Fruit fly (Drosophila melanogaster) whole organism, prepupa: ENCODE data around the gene CG17129.

ENCODE experiments used
- Blimp-1 ChIP-seq: fragments of 200-800 bp; sonication (Bioruptor generic); optimal IDR thresholded peaks from 3 replicates; lab custom pipeline; 2017; ENCODE audit warnings: missing biosample characterization, missing genetic modification characterization, mild to moderate bottlenecking, moderate library complexity, missing genetic modification reagents
- CG10631 ChIP-seq: fragments of 200-800 bp; sonication (Bioruptor generic); optimal IDR thresholded peaks from 2 replicates; lab custom pipeline; 2016; ENCODE audit warnings: missing biosample characterization, missing genetic modification characterization
- CG10669 ChIP-seq: fragments of 200-800 bp; sonication (Bioruptor generic); optimal IDR thresholded peaks from 3 replicates; lab custom pipeline; 2018; ENCODE audit warnings: missing biosample characterization, mild to moderate bottlenecking, missing genetic modification characterization, moderate library complexity
- CG11294 ChIP-seq: fragments of 200-800 bp; sonication (Bioruptor generic); IDR thresholded peaks from 2 replicates; pipeline ENCODE4 v1.3.6; 2022; ENCODE audit warnings: missing biosample characterization, missing genetic modification characterization
- CG11902 ChIP-seq: fragments of 200-800 bp; sonication (Bioruptor generic); optimal IDR thresholded peaks from 3 replicates; lab custom pipeline; 2016; ENCODE audit warnings: missing biosample characterization, missing genetic modification characterization
- CG15336 ChIP-seq: fragments of 200-800 bp; sonication (Bioruptor generic); IDR thresholded peaks from 2 replicates; pipeline ENCODE4 v1.3.6; 2022; ENCODE audit warnings: missing biosample characterization, missing genetic modification characterization
- CG1621 ChIP-seq: fragments of 200-800 bp; sonication (Bioruptor generic); optimal IDR thresholded peaks from 3 replicates; lab custom pipeline; 2018; ENCODE audit warnings: missing biosample characterization, mild to moderate bottlenecking, missing genetic modification characterization
- CG16779 ChIP-seq: fragments of 200-800 bp; sonication (Bioruptor generic); optimal IDR thresholded peaks from 3 replicates; lab custom pipeline; 2017; ENCODE audit warnings: missing biosample characterization, mild to moderate bottlenecking, missing genetic modification characterization
- CG3032 ChIP-seq: fragments of 200-800 bp; optimal IDR thresholded peaks from 2 replicates; lab custom pipeline; 2019; ENCODE audit warnings: missing biosample characterization, mild to moderate bottlenecking, missing genetic modification characterization, moderate library complexity
- CG31627 ChIP-seq: fragments of 200-800 bp; sonication (Bioruptor generic); optimal IDR thresholded peaks from 3 replicates; lab custom pipeline; 2016; ENCODE audit warnings: missing biosample characterization, missing genetic modification characterization
- CG34406 ChIP-seq: fragments of 200-800 bp; sonication (Bioruptor generic); optimal IDR thresholded peaks from 3 replicates; lab custom pipeline; 2016; ENCODE audit warnings: missing biosample characterization, missing genetic modification characterization
- CG3919 ChIP-seq: fragments of 200-800 bp; sonication (Bioruptor generic); optimal IDR thresholded peaks from 3 replicates; lab custom pipeline; 2016; ENCODE audit warnings: missing biosample characterization, missing genetic modification characterization
- CG4318 ChIP-seq: fragments of 200-800 bp; sonication (Bioruptor generic); optimal IDR thresholded peaks from 3 replicates; lab custom pipeline; 2017; ENCODE audit warnings: missing biosample characterization, mild to moderate bottlenecking, missing genetic modification characterization
- CG6163 ChIP-seq: fragments of 200-800 bp; sonication (Bioruptor generic); IDR thresholded peaks from 3 replicates; pipeline ENCODE4 v1.3.6; 2022; ENCODE audit warnings: missing biosample characterization, missing genetic modification characterization
- CG6276 ChIP-seq: fragments of 200-800 bp; sonication (Bioruptor generic); optimal IDR thresholded peaks from 2 replicates; lab custom pipeline; 2017; ENCODE audit warnings: missing biosample characterization, mild to moderate bottlenecking, missing genetic modification characterization
- CG6792 ChIP-seq: fragments of 200-800 bp; sonication (Bioruptor generic); optimal IDR thresholded peaks from 3 replicates; lab custom pipeline; 2016; ENCODE audit warnings: missing biosample characterization, missing genetic modification characterization
- CG8319 ChIP-seq: fragments of 200-800 bp; sonication (Bioruptor generic); optimal IDR thresholded peaks from 3 replicates; lab custom pipeline; 2016; ENCODE audit warnings: missing biosample characterization, missing genetic modification characterization
- CG8632 ChIP-seq: fragments of 200-800 bp; sonication (Bioruptor generic); optimal IDR thresholded peaks from 3 replicates; lab custom pipeline; 2016; ENCODE audit warnings: missing biosample characterization, missing genetic modification characterization
- CG9139 ChIP-seq: fragments of 200-800 bp; sonication (Bioruptor generic); optimal IDR thresholded peaks from 3 replicates; lab custom pipeline; 2017; ENCODE audit warnings: missing biosample characterization, mild to moderate bottlenecking, missing genetic modification characterization
- Eip75B ChIP-seq: fragments of 200-800 bp; sonication (Bioruptor generic); optimal IDR thresholded peaks from 3 replicates; lab custom pipeline; 2016; ENCODE audit warnings: missing biosample characterization, missing genetic modification characterization
- Eip78C ChIP-seq: fragments of 200-800 bp; sonication (Bioruptor generic); peaks from one replicate; lab custom pipeline; 2016; ENCODE audit warnings: missing biosample characterization, missing genetic modification characterization
- Eip93F ChIP-seq: fragments of 200-800 bp; sonication (Bioruptor generic); optimal IDR thresholded peaks from 2 replicates; lab custom pipeline; 2016; ENCODE audit warnings: missing biosample characterization, mild to moderate bottlenecking, missing genetic modification characterization
- Ets21C ChIP-seq: fragments of 200-800 bp; sonication (Bioruptor generic); optimal IDR thresholded peaks from 3 replicates; lab custom pipeline; 2016; ENCODE audit warnings: missing biosample characterization, missing genetic modification characterization
- Ets96B ChIP-seq: fragments of 200-800 bp; optimal IDR thresholded peaks from 2 replicates; lab custom pipeline; 2019; ENCODE audit warnings: missing biosample characterization, mild to moderate bottlenecking, missing genetic modification characterization, moderate library complexity
- Gug ChIP-seq: fragments of 200-800 bp; sonication (Bioruptor generic); IDR thresholded peaks from 2 replicates; pipeline ENCODE4 v1.3.6; 2022; ENCODE audit warnings: missing biosample characterization, missing genetic modification characterization
- Hr38 ChIP-seq: sonication (Bioruptor generic); optimal IDR thresholded peaks from 2 replicates; lab custom pipeline; 2016; ENCODE audit warnings: missing biosample characterization, missing genetic modification characterization
- Hr39 ChIP-seq: fragments of 200-800 bp; sonication (Bioruptor generic); optimal IDR thresholded peaks from 2 replicates; lab custom pipeline; 2016; ENCODE audit warnings: missing biosample characterization, missing genetic modification characterization
- Hr4 ChIP-seq: fragments of 200-800 bp; sonication (Bioruptor generic); optimal IDR thresholded peaks from 3 replicates; lab custom pipeline; 2016; ENCODE audit warnings: missing biosample characterization, missing genetic modification characterization
- Lpt ChIP-seq: fragments of 200-800 bp; sonication (Bioruptor generic); optimal IDR thresholded peaks from 3 replicates; lab custom pipeline; 2016; ENCODE audit warnings: missing biosample characterization, missing genetic modification characterization
- Met ChIP-seq: fragments of 200-800 bp; sonication (Bioruptor generic); optimal IDR thresholded peaks from 3 replicates; lab custom pipeline; 2016; ENCODE audit warnings: missing biosample characterization, missing genetic modification characterization
- OdsH ChIP-seq: fragments of 200-800 bp; sonication (Bioruptor generic); optimal IDR thresholded peaks from 3 replicates; lab custom pipeline; 2016; ENCODE audit warnings: missing biosample characterization, missing genetic modification characterization
- Smox ChIP-seq: fragments of 200-800 bp; sonication (Bioruptor generic); optimal IDR thresholded peaks from 3 replicates; lab custom pipeline; 2016; ENCODE audit warnings: missing biosample characterization, missing genetic modification characterization
- Sox102F ChIP-seq: fragments of 200-800 bp; sonication (Bioruptor generic); optimal IDR thresholded peaks from 2 replicates; lab custom pipeline; 2016; ENCODE audit warnings: missing biosample characterization, mild to moderate bottlenecking, missing genetic modification characterization
- Sox14 ChIP-seq: fragments of 200-800 bp; sonication (Bioruptor generic); optimal IDR thresholded peaks from 3 replicates; lab custom pipeline; 2016; ENCODE audit warnings: missing biosample characterization, missing genetic modification characterization
- achi ChIP-seq: fragments of 200-800 bp; sonication (Bioruptor generic); optimal IDR thresholded peaks from 3 replicates; lab custom pipeline; 2016; ENCODE audit warnings: missing biosample characterization, missing genetic modification characterization
- acj6 ChIP-seq: fragments of 200-800 bp; sonication (Bioruptor generic); optimal IDR thresholded peaks from 3 replicates; lab custom pipeline; 2016; ENCODE audit warnings: missing biosample characterization, missing genetic modification characterization
- dsx ChIP-seq: fragments of 200-800 bp; optimal IDR thresholded peaks from 3 replicates; lab custom pipeline; 2019; ENCODE audit warnings: missing biosample characterization, mild to moderate bottlenecking, missing genetic modification characterization, moderate library complexity; ENCODE audit not compliant: poor library complexity, severe bottlenecking
- fd59A ChIP-seq: fragments of 200-800 bp; sonication (Bioruptor generic); optimal IDR thresholded peaks from 2 replicates; lab custom pipeline; 2017; ENCODE audit warnings: missing biosample characterization, mild to moderate bottlenecking, missing genetic modification characterization, missing genetic modification reagents
- fd85E ChIP-seq: fragments of 200-800 bp; sonication (Bioruptor generic); optimal IDR thresholded peaks from 3 replicates; lab custom pipeline; 2016; ENCODE audit warnings: missing biosample characterization, missing genetic modification characterization
- fkh ChIP-seq: fragments of 200-800 bp; sonication (Bioruptor generic); optimal IDR thresholded peaks from 3 replicates; lab custom pipeline; 2017; ENCODE audit warnings: missing biosample characterization, mild to moderate bottlenecking, missing genetic modification characterization, moderate library complexity
- lz ChIP-seq: fragments of 200-800 bp; sonication (Bioruptor generic); optimal IDR thresholded peaks from 3 replicates; lab custom pipeline; 2016; ENCODE audit warnings: missing biosample characterization, missing genetic modification characterization
- spab ChIP-seq: fragments of 200-800 bp; sonication (Bioruptor generic); optimal IDR thresholded peaks from 2 replicates; lab custom pipeline; 2017; ENCODE audit warnings: missing biosample characterization, mild to moderate bottlenecking, missing genetic modification characterization, missing genetic modification reagents
- ss ChIP-seq, 2 experiments: fragments of 200-800 bp; sonication (Bioruptor generic); optimal IDR thresholded peaks; 2 replicates in 1 of 2; 3 replicates in 1 of 2; lab custom pipeline; 2017 to 2018; ENCODE audit warnings: mild to moderate bottlenecking in 2 of 2, missing biosample characterization in 2 of 2, missing genetic modification characterization in 2 of 2, moderate library complexity in 1 of 2
- svp ChIP-seq: fragments of 200-800 bp; sonication (Bioruptor generic); peaks from one replicate; lab custom pipeline; 2016; ENCODE audit warnings: missing biosample characterization, missing genetic modification characterization
- topi ChIP-seq: fragments of 200-800 bp; sonication (Bioruptor generic); optimal IDR thresholded peaks from 3 replicates; lab custom pipeline; 2016; ENCODE audit warnings: missing biosample characterization, missing genetic modification characterization
- vri ChIP-seq: fragments of 200-800 bp; sonication (Bioruptor generic); optimal IDR thresholded peaks from 3 replicates; lab custom pipeline; 2016; ENCODE audit warnings: missing biosample characterization, mild to moderate bottlenecking, missing genetic modification characterization

Gene CG17129

DNA sequence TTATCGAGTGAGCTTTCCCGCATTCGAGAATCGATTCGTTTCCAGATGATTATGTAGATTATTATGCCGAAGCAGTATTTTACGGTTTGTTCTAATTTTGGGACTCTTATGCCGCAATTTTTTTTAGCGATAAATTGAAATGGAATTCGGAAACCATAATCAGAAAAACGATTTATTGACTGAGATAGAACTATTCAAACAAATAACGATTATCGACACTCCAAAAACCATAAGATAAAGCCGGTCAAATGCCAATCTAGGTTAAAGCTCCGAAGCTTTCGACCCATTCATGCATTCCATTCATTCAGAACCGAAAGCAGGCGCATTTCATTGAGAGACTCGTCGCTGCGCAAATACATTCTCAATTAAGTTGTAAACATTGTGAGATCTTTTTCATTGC is 32.6 kb downstream of the CG17129 start:
- TF ChIP-seq Hr39 (no peak), Sox14 (GFP tag; lab: Kevin White, UChicago) (no peak), Sox102F (GFP tag; lab: Kevin White, UChicago) (no peak), Blimp-1 (GFP tag; lab: Kevin White, UChicago) (no peak), achi (no peak), CG16779 (no peak), CG9139 (no peak), CG3032 (no peak), Gug (no peak)

DNA sequence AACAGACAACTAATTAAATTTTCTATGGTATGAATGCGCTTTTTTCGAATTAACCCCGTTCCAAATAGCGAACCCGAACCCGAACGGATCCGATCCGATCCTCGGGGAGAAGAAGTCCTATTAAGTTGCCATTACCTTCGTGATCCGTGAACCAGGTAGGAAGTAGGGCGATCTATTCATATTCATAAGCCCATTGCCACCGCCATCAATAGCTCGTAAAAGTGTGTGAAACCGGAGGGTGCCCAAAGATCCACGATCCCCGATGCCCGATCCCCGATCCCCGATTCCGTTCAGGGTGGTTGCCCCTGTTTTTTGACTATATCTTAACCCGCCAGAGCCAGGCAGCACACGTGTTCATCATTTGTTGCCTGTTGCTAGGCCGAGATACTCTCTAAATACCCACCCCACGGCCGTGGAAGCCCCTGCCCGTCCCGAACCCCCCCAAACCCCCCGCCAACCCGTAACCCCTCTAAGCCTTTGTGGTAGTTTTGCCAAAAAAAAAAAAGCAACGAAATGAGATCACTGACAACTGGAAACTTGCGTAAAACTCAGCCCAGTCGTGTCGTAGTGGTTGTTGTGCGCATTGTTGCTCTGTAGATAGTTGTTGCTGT is 34.6 kb downstream of the CG17129 start:
- no peak for TF ChIP-seq CG6163 (GFP tag; lab: Robert Waterston, UW)
- no peak for TF ChIP-seq Ets21C
- TF ChIP-seq ss (GFP tag; optimal IDR thresholded peaks at IDR 0.05; lab: Kevin White, UChicago): no peak
- no peak for TF ChIP-seq topi (GFP tag; lab: Kevin White, UChicago)
- TF ChIP-seq fd59A (GFP tag; lab: Kevin White, UChicago): no peak
- no peak for TF ChIP-seq Hr38 (GFP tag; lab: Kevin White, UChicago)
- TF ChIP-seq, all 60 proteins: peak for 0

DNA sequence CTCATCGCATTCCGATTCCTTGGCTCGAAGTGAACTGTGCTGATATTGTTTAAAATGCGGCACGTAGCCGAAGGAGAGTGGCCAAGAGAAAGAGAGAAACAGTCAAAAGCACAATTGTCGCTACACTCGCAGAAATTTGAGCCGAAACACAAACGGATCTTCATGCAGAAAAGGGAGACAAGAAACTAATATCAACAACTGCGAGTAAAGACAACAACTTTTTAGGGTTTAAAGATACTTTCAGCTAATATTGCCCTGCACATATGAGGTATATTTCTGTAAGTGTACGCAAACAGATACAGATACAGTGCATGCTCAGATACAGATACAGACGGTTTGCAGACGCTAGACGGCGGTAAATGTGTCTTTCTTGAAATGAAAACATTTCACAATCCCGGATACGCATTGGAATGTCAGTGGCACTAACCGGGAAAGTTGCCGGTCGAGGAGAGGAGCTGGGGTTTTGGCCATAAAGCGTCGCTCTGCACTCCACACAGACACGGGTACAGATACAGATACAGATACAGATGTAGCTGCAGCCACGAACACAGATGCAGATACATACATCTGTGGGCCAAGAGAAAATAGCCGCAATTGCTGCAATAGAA is 35.9 kb downstream of the CG17129 start:
- peak; percentile 76 for TF ChIP-seq vri (GFP tag; lab: Kevin White, UChicago)
- TF ChIP-seq Sox14 (GFP tag; lab: Kevin White, UChicago): peak; percentile 93
- TF ChIP-seq CG6792 (GFP tag; lab: Kevin White, UChicago): peak; percentile 89
- peak; percentile 62 to 67 for TF ChIP-seq ss (GFP tag; optimal IDR thresholded peaks at IDR 0.05; lab: Kevin White, UChicago)
- TF ChIP-seq CG31627: peak; percentile 91
- peak; percentile 97 for TF ChIP-seq Eip78C (GFP tag; lab: Kevin White, UChicago)
- TF ChIP-seq Lpt: peak; percentile 95
- peak; percentile 89 for TF ChIP-seq topi (GFP tag; lab: Kevin White, UChicago)
- peak; percentile 95 for TF ChIP-seq CG3919
- peak; percentile 92 for TF ChIP-seq achi
- TF ChIP-seq OdsH (GFP tag; lab: Kevin White, UChicago): peak; percentile 95
- TF ChIP-seq lz (GFP tag; lab: Kevin White, UChicago): peak; percentile 87
- TF ChIP-seq spab (GFP tag; lab: Kevin White, UChicago): peak; percentile 77
- peak; percentile 96 for TF ChIP-seq CG4318 (GFP tag; lab: Kevin White, UChicago)
- peak; percentile 47 for TF ChIP-seq Eip93F
- peak; percentile 84 for TF ChIP-seq CG10669 (GFP tag; lab: Kevin White, UChicago)
- TF ChIP-seq CG34406 (GFP tag; lab: Kevin White, UChicago): peak; percentile 86
- TF ChIP-seq CG6163 (GFP tag; lab: Robert Waterston, UW): peak; percentile 96
- TF ChIP-seq CG10631: peak; percentile 92
- TF ChIP-seq fd59A (GFP tag; lab: Kevin White, UChicago): peak; percentile 82
- peak; percentile 65 for TF ChIP-seq fd85E (GFP tag; lab: Kevin White, UChicago)
- TF ChIP-seq fkh (GFP tag; lab: Kevin White, UChicago): peak; percentile 80
- TF ChIP-seq CG1621 (tag; lab: Kevin White, UChicago): peak; percentile 86
- TF ChIP-seq svp (GFP tag; lab: Kevin White, UChicago): peak; percentile 93
- TF ChIP-seq CG8319 (GFP tag; lab: Kevin White, UChicago): peak; percentile 81
- TF ChIP-seq CG6276 (GFP tag; lab: Kevin White, UChicago): peak; percentile 87
- TF ChIP-seq Eip75B (GFP tag; lab: Kevin White, UChicago): peak; percentile 92
- TF ChIP-seq Hr39: peak; percentile 91
- peak; percentile 94 for TF ChIP-seq acj6 (GFP tag; lab: Kevin White, UChicago)
- TF ChIP-seq CG8632: peak; percentile 78
- peak; percentile 59 for TF ChIP-seq Blimp-1 (GFP tag; lab: Kevin White, UChicago)
- peak; percentile 98 for TF ChIP-seq Hr4 (GFP tag; lab: Kevin White, UChicago)
- peak; percentile 82 for TF ChIP-seq Ets21C
- TF ChIP-seq dsx (GFP tag; lab: Kevin White, UChicago): peak; percentile 82
- peak; percentile 92 for TF ChIP-seq Met
- peak; percentile 94 for TF ChIP-seq CG15336
- peak; percentile 89 for TF ChIP-seq Sox102F (GFP tag; lab: Kevin White, UChicago)
- TF ChIP-seq CG11902 (GFP tag; lab: Kevin White, UChicago): peak; percentile 84
- TF ChIP-seq Smox: peak; percentile 87
- TF ChIP-seq Ets96B (tag; lab: Kevin White, UChicago): peak; percentile 84
- TF ChIP-seq CG11294 (GFP tag; lab: Robert Waterston, UW): peak; percentile 83
